Fruit fly (Drosophila melanogaster) whole organism, embryonic: Measurements from ENCODE around the gene CG13481.
A peak's percentile ranks its signal among the peaks of the same experiment; 100 is the strongest.

Experiments used
- Antp ChIP-seq: fragments of 200-800 bp; sonication (Bioruptor generic); optimal IDR thresholded peaks from 3 replicates; lab custom pipeline; 2016; ENCODE audit warnings: missing biosample characterization, missing genetic modification characterization
- Asciz ChIP-seq: fragments of 200-800 bp; sonication (Bioruptor generic); optimal IDR thresholded peaks from 2 replicates; lab custom pipeline; 2017; ENCODE audit warnings: missing biosample characterization, mild to moderate bottlenecking, missing genetic modification characterization, missing genetic modification reagents
- Atf6 ChIP-seq: fragments of 200-800 bp; sonication (Bioruptor generic); IDR thresholded peaks from 2 replicates; pipeline ENCODE4 v1.3.6; 2022; ENCODE audit warnings: missing biosample characterization, missing genetic modification characterization
- CG10147 ChIP-seq: fragments of 200-800 bp; sonication (Bioruptor generic); optimal IDR thresholded peaks from 2 replicates; lab custom pipeline; 2019; ENCODE audit warnings: missing biosample characterization, mild to moderate bottlenecking, missing genetic modification characterization, moderate library complexity
- CG10462 ChIP-seq: fragments of 200-800 bp; sonication (Bioruptor generic); optimal IDR thresholded peaks from 2 replicates; lab custom pipeline; 2016; ENCODE audit warnings: missing biosample characterization, missing genetic modification characterization
- CG11093 ChIP-seq: fragments of 200-800 bp; sonication (Bioruptor generic); IDR thresholded peaks from 3 replicates; pipeline ENCODE4 v1.3.6; 2022; ENCODE audit warnings: missing biosample characterization, missing genetic modification characterization
- CG12659 ChIP-seq: fragments of 200-800 bp; sonication (Bioruptor generic); optimal IDR thresholded peaks from 3 replicates; lab custom pipeline; 2017; ENCODE audit warnings: mild to moderate bottlenecking, missing biosample characterization, missing genetic modification reagents, missing genetic modification characterization
- CG14014 ChIP-seq: fragments of 200-800 bp; sonication (Bioruptor generic); IDR thresholded peaks from 2 replicates; pipeline ENCODE4 v1.3.6; 2022; ENCODE audit warnings: missing biosample characterization, missing genetic modification characterization
- CG15011 ChIP-seq: fragments of 200-800 bp; sonication (Bioruptor generic); optimal IDR thresholded peaks from 3 replicates; lab custom pipeline; 2018; ENCODE audit warnings: missing biosample characterization, mild to moderate bottlenecking, missing genetic modification characterization
- CG1647 ChIP-seq: fragments of 200-800 bp; sonication (Bioruptor generic); optimal IDR thresholded peaks from 3 replicates; lab custom pipeline; 2016; ENCODE audit warnings: missing biosample characterization, missing genetic modification characterization
- CG17328 ChIP-seq: fragments of 200-800 bp; sonication (Bioruptor generic); IDR thresholded peaks from 2 replicates; pipeline ENCODE4 v1.3.6; 2022; ENCODE audit warnings: missing biosample characterization, missing genetic modification characterization
- CG17385 ChIP-seq: fragments of 200-800 bp; sonication (Bioruptor generic); optimal IDR thresholded peaks from 3 replicates; lab custom pipeline; 2018; ENCODE audit warnings: missing biosample characterization, mild to moderate bottlenecking, missing genetic modification characterization
- CG17912 ChIP-seq: fragments of 200-800 bp; sonication (Bioruptor generic); optimal IDR thresholded peaks from 2 replicates; lab custom pipeline; 2018; ENCODE audit warnings: missing biosample characterization, mild to moderate bottlenecking, missing genetic modification characterization
- CG2202 ChIP-seq: fragments of 200-800 bp; sonication (Bioruptor generic); optimal IDR thresholded peaks from 2 replicates; lab custom pipeline; 2018; ENCODE audit warnings: missing biosample characterization, mild to moderate bottlenecking, missing genetic modification characterization
- CG30431 ChIP-seq: fragments of 200-800 bp; sonication (Bioruptor generic); optimal IDR thresholded peaks from 2 replicates; lab custom pipeline; 2017; ENCODE audit warnings: missing biosample characterization, missing genetic modification characterization
- CG31224 ChIP-seq: fragments of 200-800 bp; sonication (Bioruptor generic); IDR thresholded peaks from 2 replicates; pipeline ENCODE4 v1.3.6; 2022; ENCODE audit warnings: missing biosample characterization, missing genetic modification characterization
- CG3726 ChIP-seq: fragments of 200-800 bp; sonication (Bioruptor generic); IDR thresholded peaks from 3 replicates; pipeline ENCODE4, ENCODE4 v1.3.6; 2022; ENCODE audit warnings: missing biosample characterization, missing genetic modification characterization
- CG42726 ChIP-seq: fragments of 200-800 bp; sonication (Bioruptor generic); IDR thresholded peaks from 2 replicates; pipeline ENCODE4 v1.3.6; 2022; ENCODE audit warnings: missing biosample characterization, missing genetic modification characterization; ENCODE audit not compliant: partially characterized antibody
- CG8944 ChIP-seq: fragments of 200-800 bp; sonication (Bioruptor generic); optimal IDR thresholded peaks from 3 replicates; lab custom pipeline; 2016; ENCODE audit warnings: missing biosample characterization, missing genetic modification characterization
- CG9876 ChIP-seq: fragments of 200-800 bp; sonication (Bioruptor generic); optimal IDR thresholded peaks from 2 replicates; lab custom pipeline; 2016; ENCODE audit warnings: missing biosample characterization, missing genetic modification characterization
- Dad ChIP-seq: fragments of 200-800 bp; sonication (Bioruptor generic); optimal IDR thresholded peaks from 3 replicates; lab custom pipeline; 2016; ENCODE audit warnings: missing biosample characterization, missing genetic modification characterization
- Elba2 ChIP-seq: fragments of 200-800 bp; sonication (Bioruptor generic); optimal IDR thresholded peaks from 3 replicates; lab custom pipeline; 2016; ENCODE audit warnings: missing biosample characterization, missing genetic modification characterization
- Fer1 ChIP-seq: fragments of 200-800 bp; sonication (Bioruptor generic); optimal IDR thresholded peaks from 2 replicates; lab custom pipeline; 2017; ENCODE audit warnings: missing biosample characterization, mild to moderate bottlenecking, missing genetic modification characterization
- HHEX ChIP-seq: fragments of 200-800 bp; sonication (Bioruptor generic); optimal IDR thresholded peaks from 3 replicates; lab custom pipeline; 2017; ENCODE audit warnings: missing biosample characterization, mild to moderate bottlenecking, missing genetic modification characterization, missing genetic modification reagents
- HmgD ChIP-seq: fragments of 200-800 bp; sonication (Bioruptor generic); optimal IDR thresholded peaks from 3 replicates; lab custom pipeline; 2016; ENCODE audit warnings: missing biosample characterization, missing genetic modification characterization
- Hr51 ChIP-seq, 2 experiments: fragments of 200-800 bp; sonication (Bioruptor generic); optimal IDR thresholded peaks; 2 replicates in 1 of 2; 3 replicates in 1 of 2; lab custom pipeline; 2016 to 2018; ENCODE audit warnings: missing biosample characterization in 2 of 2, missing genetic modification characterization in 2 of 2, mild to moderate bottlenecking in 1 of 2, moderate library complexity in 1 of 2
- Lpt ChIP-seq: fragments of >200 bp; optimal IDR thresholded peaks from 2 replicates; lab custom pipeline; 2018; ENCODE audit warnings: missing biosample characterization, missing genetic modification characterization
- Ravus ChIP-seq: fragments of 200-800 bp; sonication (Bioruptor generic); IDR thresholded peaks from 2 replicates; pipeline ENCODE4 v1.3.6; 2022; ENCODE audit warnings: missing biosample characterization, missing genetic modification characterization
- Sin3A ChIP-seq: fragments of >200 bp; optimal IDR thresholded peaks from 2 replicates; lab custom pipeline; 2018
- Vsx1 ChIP-seq: fragments of 200-800 bp; sonication (Bioruptor generic); optimal IDR thresholded peaks from 2 replicates; lab custom pipeline; 2017; ENCODE audit warnings: missing biosample characterization, mild to moderate bottlenecking, missing genetic modification characterization, missing genetic modification reagents
- Xbp1 ChIP-seq: fragments of 200-800 bp; sonication (Bioruptor generic); optimal IDR thresholded peaks from 3 replicates; lab custom pipeline; 2016; ENCODE audit warnings: missing biosample characterization, mild to moderate bottlenecking, missing genetic modification characterization
- crc ChIP-seq: fragments of 200-800 bp; sonication (Bioruptor generic); optimal IDR thresholded peaks from 2 replicates; lab custom pipeline; 2016; ENCODE audit warnings: missing biosample characterization, missing genetic modification characterization
- fru ChIP-seq: fragments of >200 bp; optimal IDR thresholded peaks from 2 replicates; lab custom pipeline; 2017
- grau ChIP-seq: fragments of 200-800 bp; optimal IDR thresholded peaks from 3 replicates; lab custom pipeline; 2019; ENCODE audit warnings: missing biosample characterization, mild to moderate bottlenecking, missing genetic modification characterization, moderate library complexity
- nerfin-1 ChIP-seq: fragments of 200-800 bp; sonication (Bioruptor generic); optimal IDR thresholded peaks from 3 replicates; lab custom pipeline; 2019; ENCODE audit warnings: missing biosample characterization, mild to moderate bottlenecking, missing genetic modification characterization, moderate library complexity
- pnt ChIP-seq: fragments of 200-800 bp; sonication (Bioruptor generic); optimal IDR thresholded peaks from 3 replicates; lab custom pipeline; 2016; ENCODE audit warnings: missing biosample characterization, missing genetic modification characterization
- ro ChIP-seq: fragments of 200-800 bp; sonication (Bioruptor generic); IDR thresholded peaks from 2 replicates; pipeline ENCODE4 v1.3.6; 2022; ENCODE audit warnings: missing biosample characterization, missing genetic modification characterization
- scrt ChIP-seq: fragments of 200-800 bp; sonication (Bioruptor generic); optimal IDR thresholded peaks from 2 replicates; lab custom pipeline; 2018; ENCODE audit warnings: missing biosample characterization, mild to moderate bottlenecking, missing genetic modification characterization, moderate library complexity
- slp2 ChIP-seq: fragments of 200-800 bp; sonication (Bioruptor generic); optimal IDR thresholded peaks from 2 replicates; lab custom pipeline; 2016; ENCODE audit warnings: missing biosample characterization, missing genetic modification characterization
- usp ChIP-seq: fragments of >200 bp; optimal IDR thresholded peaks from 2 replicates; lab custom pipeline; 2017; ENCODE audit warnings: missing biosample characterization, missing genetic modification characterization
- zf30C ChIP-seq: fragments of 200-800 bp; sonication (Bioruptor generic); optimal IDR thresholded peaks from 3 replicates; lab custom pipeline; 2018; ENCODE audit warnings: missing biosample characterization, mild to moderate bottlenecking, missing genetic modification characterization

The CG13481 gene

DNA sequence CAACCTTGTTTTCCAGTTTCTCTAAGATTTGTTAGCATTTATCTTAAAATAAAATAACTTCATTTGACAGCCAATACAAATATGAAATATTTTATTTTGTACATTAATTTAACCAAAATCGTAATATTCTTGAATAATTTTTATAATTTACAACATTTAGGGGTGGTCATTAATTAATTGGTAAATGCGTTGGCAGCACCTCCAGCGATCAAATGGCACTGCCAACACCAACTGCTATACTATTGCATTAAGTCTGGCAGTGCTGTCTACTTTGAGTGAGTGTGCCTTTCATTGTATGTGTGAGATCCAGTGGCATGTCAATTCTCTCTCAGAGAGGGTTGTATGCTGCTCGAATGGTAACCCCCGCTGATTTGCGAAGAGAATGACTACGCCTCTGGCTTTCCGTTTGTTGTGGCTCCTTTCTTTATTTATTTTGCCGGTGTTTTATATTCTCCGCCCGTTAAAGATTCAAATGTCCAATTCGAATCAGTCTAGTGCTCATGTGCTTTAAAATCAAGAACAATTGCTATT, 40.7 kb upstream of the CG13481 start, which contains the start of gene CG3919 (continued):
- TF ChIP-seq CG17385 (GFP tag; lab: Kevin White, UChicago) (peak; percentile 10), usp (GFP tag; lab: Kevin White, UChicago) (no peak), Hr51 (GFP tag; optimal IDR thresholded peaks at IDR 0.05; lab: Kevin White, UChicago) (peak in 1 of 2 experiments; percentile 68), ro (GFP tag; lab: Robert Waterston, UW) (no peak; the same call in 1 of the 2 replicates), Ravus (GFP tag; lab: Robert Waterston, UW) (no peak; the same call in 1 of the 2 replicates), CG1647 (GFP tag; lab: Kevin White, UChicago) (peak; percentile 25), slp2 (peak; percentile 60), Dad (GFP tag; lab: Kevin White, UChicago) (no peak), Asciz (GFP tag; lab: Kevin White, UChicago) (peak; percentile 42), CG30431 (GFP tag; lab: Kevin White, UChicago) (peak; percentile 63), Sin3A (lab: Kevin White, UChicago) (no peak), CG42726 (GFP tag; lab: Robert Waterston, UW) (no peak), Atf6 (GFP tag; lab: Robert Waterston, UW) (no peak), CG8944 (GFP tag; lab: Kevin White, UChicago) (peak; percentile 55), CG17328 (GFP tag; lab: Robert Waterston, UW) (peak; percentile 67), CG11093 (GFP tag; lab: Robert Waterston, UW) (peak; percentile 40; the same call in 1 of the 3 replicates), CG9876 (no peak), CG17912 (no peak), Lpt (GFP tag; lab: Kevin White, UChicago) (no peak), nerfin-1 (no peak), crc (GFP tag; lab: Kevin White, UChicago) (no peak), zf30C (GFP tag; lab: Kevin White, UChicago) (no peak), CG15011 (no peak), CG31224 (GFP tag; lab: Robert Waterston, UW) (no peak), CG2202 (tag; lab: Kevin White, UChicago) (no peak), CG12659 (GFP tag; lab: Kevin White, UChicago) (peak; percentile 40), Xbp1 (GFP tag; lab: Kevin White, UChicago) (peak; percentile 47), CG3726 (GFP tag; lab: Robert Waterston, UW) (no peak), Fer1 (GFP tag; lab: Kevin White, UChicago) (peak; percentile 9), Vsx1 (GFP tag; lab: Kevin White, UChicago) (peak; percentile 45), CG10462 (no peak), grau (tag; lab: Kevin White, UChicago) (peak; percentile 67), fru (lab: Kevin White, UChicago) (no peak), HHEX (GFP tag; lab: Kevin White, UChicago) (peak; percentile 55), pnt (GFP tag; lab: Kevin White, UChicago) (peak; percentile 38), HmgD (no peak), Elba2 (peak; percentile 23), Antp (GFP tag; lab: Kevin White, UChicago) (peak; percentile 81), scrt (GFP tag; lab: Kevin White, UChicago) (no peak), CG14014 (GFP tag; lab: Robert Waterston, UW) (peak; percentile 50; the same call in 1 of the 2 replicates), CG10147 (GFP tag; lab: Kevin White, UChicago) (peak; percentile 39)
